Worm (Caenorhabditis elegans) whole organism, young adult: ENCODE measurements around the gene F55G11.1.
A peak's percentile ranks its signal among the peaks of the same experiment; 100 is the strongest.

Experiments used
- B0019.2 ChIP-seq: fragments of 200-800 bp; sonication (Bioruptor generic); conservative IDR thresholded peaks from 2 replicates; pipeline ENCODE4 v1.3.6; 2022; ENCODE audit warnings: missing genetic modification reagents, missing genetic modification characterization, missing compliant biosample characterization
- B0336.3 ChIP-seq: fragments of 200-800 bp; sonication (Bioruptor generic); IDR thresholded peaks from 2 replicates; pipeline ENCODE4 v1.3.6; 2022; ENCODE audit warnings: missing genetic modification characterization, missing compliant biosample characterization
- F39B2.1 ChIP-seq: fragments of 200-800 bp; sonication (Bioruptor generic); IDR thresholded peaks from 2 replicates; pipeline ENCODE4 v1.3.6; 2022; ENCODE audit warnings: missing genetic modification reagents, missing genetic modification characterization, missing compliant biosample characterization
- F52B5.7 ChIP-seq: sonication (generic microtip); optimal IDR thresholded peaks from 2 replicates; lab custom pipeline; 2016; ENCODE audit warnings: mild to moderate bottlenecking, missing genetic modification characterization, missing compliant biosample characterization
- K12H6.12 ChIP-seq: fragments of 200-800 bp; sonication (Bioruptor generic); optimal IDR thresholded peaks from 2 replicates; lab custom pipeline; 2018; ENCODE audit warnings: mild to moderate bottlenecking, missing genetic modification characterization, missing compliant biosample characterization
- ama-1 ChIP-seq, 3 experiments: fragments of 150-350 bp in 1 of 3; sonication (generic microtip) in 2 of 3; optimal IDR thresholded peaks; 2 replicates each; lab custom pipeline; 2014 to 2018; ENCODE audit warnings: missing biosample characterization in 2 of 3, missing genetic modification characterization in 2 of 3, missing genetic modification reagents in 2 of 3
- aptf-2 ChIP-seq: fragments of 200-800 bp; sonication (Bioruptor generic); conservative IDR thresholded peaks from 2 replicates; pipeline ENCODE4 v1.3.6; 2022; ENCODE audit warnings: missing genetic modification reagents, missing genetic modification characterization, missing compliant biosample characterization
- aptf-3 ChIP-seq: fragments of 200-800 bp; sonication (Bioruptor generic); IDR thresholded peaks from 2 replicates; pipeline ENCODE4 v1.3.6; 2022; ENCODE audit warnings: missing genetic modification characterization, missing compliant biosample characterization
- attf-3 ChIP-seq: fragments of 200-800 bp; sonication (Bioruptor generic); conservative IDR thresholded peaks from 2 replicates; pipeline ENCODE4 v1.3.6; 2022; ENCODE audit warnings: missing genetic modification reagents, missing genetic modification characterization, missing compliant biosample characterization
- attf-5 ChIP-seq: fragments of 200-800 bp; sonication (Bioruptor generic); optimal IDR thresholded peaks from 2 replicates; lab custom pipeline; 2018; ENCODE audit warnings: mild to moderate bottlenecking, missing genetic modification characterization, missing compliant biosample characterization
- bed-2 ChIP-seq: fragments of 200-800 bp; sonication (Bioruptor generic); IDR thresholded peaks from 2 replicates; pipeline ENCODE4 v1.3.6; 2022; ENCODE audit warnings: missing genetic modification reagents, missing genetic modification characterization, missing compliant biosample characterization
- cebp-2 ChIP-seq: fragments of 200-800 bp; sonication (Bioruptor generic); IDR thresholded peaks from 2 replicates; pipeline ENCODE4 v1.3.6; 2022; ENCODE audit warnings: missing genetic modification characterization, missing compliant biosample characterization
- ceh-100 ChIP-seq: fragments of 200-800 bp; sonication (Bioruptor generic); IDR thresholded peaks from 2 replicates; pipeline ENCODE4 v1.3.6; 2022; ENCODE audit warnings: missing genetic modification reagents, missing genetic modification characterization, missing compliant biosample characterization
- efl-1 ChIP-seq: fragments of 150-350 bp; optimal IDR thresholded peaks from 2 replicates; lab custom pipeline; 2014; ENCODE audit warnings: missing biosample characterization, missing genetic modification reagents, missing genetic modification characterization
- ekl-4 ChIP-seq: fragments of 200-800 bp; sonication (Bioruptor generic); IDR thresholded peaks from 2 replicates; pipeline ENCODE4 v1.3.6; 2022; ENCODE audit warnings: missing genetic modification reagents, missing genetic modification characterization, missing compliant biosample characterization
- ets-4 ChIP-seq: fragments of 200-800 bp; sonication (Bioruptor generic); optimal IDR thresholded peaks from 2 replicates; lab custom pipeline; 2018; ENCODE audit warnings: mild to moderate bottlenecking, missing genetic modification characterization, missing compliant biosample characterization
- fkh-3 ChIP-seq: sonication (generic microtip); optimal IDR thresholded peaks from 2 replicates; lab custom pipeline; 2016; ENCODE audit warnings: mild to moderate bottlenecking, missing genetic modification characterization, missing compliant biosample characterization
- gei-17 ChIP-seq: fragments of 200-800 bp; sonication (Bioruptor generic); optimal IDR thresholded peaks from 2 replicates; lab custom pipeline; 2018; ENCODE audit warnings: mild to moderate bottlenecking, missing genetic modification characterization, missing compliant biosample characterization
- hlh-26 ChIP-seq: fragments of 200-800 bp; sonication (Bioruptor generic); conservative IDR thresholded peaks from 2 replicates; pipeline ENCODE4 v1.3.6; 2022; ENCODE audit warnings: missing genetic modification reagents, missing genetic modification characterization, missing compliant biosample characterization
- hmg-20 ChIP-seq: fragments of 200-800 bp; sonication (Bioruptor generic); IDR thresholded peaks from 2 replicates; pipeline ENCODE4 v1.3.6; 2022; ENCODE audit warnings: missing genetic modification reagents, missing genetic modification characterization, missing compliant biosample characterization
- lin-40 ChIP-seq: sonication (generic microtip); optimal IDR thresholded peaks from 2 replicates; lab custom pipeline; 2016; ENCODE audit warnings: missing genetic modification characterization, mild to moderate bottlenecking, missing compliant biosample characterization, missing genotype, missing genetic modification reagents
- lsy-27 ChIP-seq: sonication (generic microtip); optimal IDR thresholded peaks from 2 replicates; lab custom pipeline; 2017; ENCODE audit warnings: missing genetic modification characterization, mild to moderate bottlenecking, missing compliant biosample characterization, antibody characterized with exemption, missing genotype, borderline replicate concordance; ENCODE audit not compliant: insufficient read depth
- madf-10 ChIP-seq: sonication (generic microtip); optimal IDR thresholded peaks from 2 replicates; lab custom pipeline; 2016; ENCODE audit warnings: mild to moderate bottlenecking, missing genetic modification characterization, missing compliant biosample characterization
- madf-3 ChIP-seq: fragments of 200-800 bp; sonication (Bioruptor generic); IDR thresholded peaks from 2 replicates; pipeline ENCODE4 v1.3.6; 2022; ENCODE audit warnings: missing genetic modification reagents, missing genetic modification characterization, missing compliant biosample characterization
- madf-6 ChIP-seq: fragments of 200-800 bp; sonication (Bioruptor generic); IDR thresholded peaks from 2 replicates; pipeline ENCODE4 v1.3.6; 2022; ENCODE audit warnings: missing genetic modification reagents, missing genetic modification characterization, missing compliant biosample characterization
- mcd-1 ChIP-seq: fragments of 200-800 bp; sonication (Bioruptor generic); IDR thresholded peaks from 2 replicates; pipeline ENCODE4 v1.3.6; 2022; ENCODE audit warnings: missing genetic modification reagents, missing genetic modification characterization, missing compliant biosample characterization
- mxl-1 ChIP-seq: sonication (generic microtip); optimal IDR thresholded peaks from 2 replicates; lab custom pipeline; 2016; ENCODE audit warnings: missing genetic modification characterization, missing compliant biosample characterization
- nfya-1 ChIP-seq: sonication (generic microtip); optimal IDR thresholded peaks from 2 replicates; lab custom pipeline; 2017; ENCODE audit warnings: antibody characterized with exemption, missing compliant biosample characterization, missing genetic modification characterization, borderline replicate concordance; ENCODE audit not compliant: insufficient read depth
- nhr-80 ChIP-seq: sonication (generic microtip); optimal IDR thresholded peaks from 2 replicates; lab custom pipeline; 2016; ENCODE audit warnings: missing genetic modification characterization, missing compliant biosample characterization
- rec-8 ChIP-seq, 2 experiments: sonication (generic microtip); optimal IDR thresholded peaks; 2 replicates each; lab custom pipeline; 2016; ENCODE audit warnings: mild to moderate bottlenecking in 2 of 2, missing genetic modification characterization in 2 of 2, missing genetic modification reagents in 2 of 2, missing genotype in 2 of 2, missing biosample characterization in 1 of 2, missing compliant biosample characterization in 1 of 2, moderate library complexity in 1 of 2
- snpc-1.1 ChIP-seq: sonication (generic microtip); optimal IDR thresholded peaks from 2 replicates; lab custom pipeline; 2017; ENCODE audit warnings: missing genetic modification characterization, mild to moderate bottlenecking, missing compliant biosample characterization, antibody characterized with exemption, moderate library complexity, missing genotype, missing genetic modification reagents; ENCODE audit not compliant: insufficient read depth
- unc-62 ChIP-seq: fragments of 150-350 bp; optimal IDR thresholded peaks from 2 replicates; lab custom pipeline; 2014; ENCODE audit warnings: missing biosample characterization, missing genetic modification reagents, missing genetic modification characterization
- xnd-1 ChIP-seq: sonication (generic microtip); optimal IDR thresholded peaks from 2 replicates; lab custom pipeline; 2016; ENCODE audit warnings: missing genotype, missing genetic modification reagents, missing genetic modification characterization, missing compliant biosample characterization
- zfh-2 ChIP-seq: fragments of 200-800 bp; sonication (Bioruptor generic); conservative IDR thresholded peaks from 2 replicates; pipeline ENCODE4 v1.3.6; 2022; ENCODE audit warnings: missing genetic modification reagents, missing genetic modification characterization, missing compliant biosample characterization
- ztf-25 ChIP-seq: fragments of 200-800 bp; sonication (Bioruptor generic); IDR thresholded peaks from 2 replicates; pipeline ENCODE4 v1.3.6; 2022; ENCODE audit warnings: missing genetic modification reagents, missing genetic modification characterization, missing compliant biosample characterization
- ztf-3 ChIP-seq: fragments of 200-800 bp; sonication (Bioruptor generic); optimal IDR thresholded peaks from 2 replicates; lab custom pipeline; 2018; ENCODE audit warnings: mild to moderate bottlenecking, missing genetic modification characterization, missing compliant biosample characterization

Gene F55G11.1

DNA sequence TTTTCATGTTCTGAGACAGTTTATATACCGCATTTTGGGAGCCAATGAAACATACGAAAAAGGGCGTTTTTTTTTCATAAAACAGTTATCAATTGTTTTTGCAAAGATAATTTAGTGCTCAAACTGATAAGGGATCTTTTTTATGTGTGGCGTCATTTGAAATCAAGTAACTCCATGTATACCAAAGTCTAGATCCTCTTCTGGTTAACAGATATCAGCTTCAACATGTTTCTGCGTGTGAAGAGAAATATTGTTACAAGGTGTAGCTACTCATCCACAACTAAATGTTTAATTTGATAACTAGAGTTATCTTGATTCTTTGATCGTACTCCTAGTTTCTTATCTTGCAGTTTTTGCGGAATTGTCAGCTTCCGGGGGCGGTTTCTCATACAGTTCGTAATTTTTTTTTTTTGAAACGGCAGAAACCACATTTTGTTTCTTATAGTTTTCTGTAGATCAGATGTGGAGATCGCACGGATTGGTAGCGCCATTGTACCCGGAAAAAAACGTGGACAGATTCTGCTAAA is 25.7 kb upstream of the F55G11.1 start:
- TF ChIP-seq nhr-80 (tag; lab: Kevin White, UChicago) (peak; percentile 59), zfh-2 (no peak)

ce11 chrIV:12969141-12969540 is 22.8 kb upstream of the F55G11.1 start, which contains the start of gene F55G11.2:
Gene F55G11.2, minus strand, starts transcription at chrIV:12969289.
- no peak for TF ChIP-seq B0336.3 (GFP tag; lab: Robert Waterston, UW)
- peak; percentile 55 for TF ChIP-seq nhr-80 (tag; lab: Kevin White, UChicago)
- TF ChIP-seq mcd-1, result no peak
- TF ChIP-seq ama-1 (optimal IDR thresholded peaks at IDR 0.05; lab: Kevin White, UChicago), result no peak
- TF ChIP-seq ama-1 (GFP tag; optimal IDR thresholded peaks at IDR 0.05; lab: Kevin White, UChicago), result no peak
- no peak for TF ChIP-seq snpc-1.1 (tag; lab: Kevin White, UChicago)
- TF ChIP-seq zfh-2, result no peak

ce11 chrIV:12967303-12967702 is 20.9 kb upstream of the F55G11.1 start:
- TF ChIP-seq unc-62 (GFP tag; lab: Kevin White, UChicago) (no peak), K12H6.12 (tag; lab: Kevin White, UChicago) (no peak), ets-4 (no peak), nhr-80 (tag; lab: Kevin White, UChicago) (no peak), nfya-1 (tag; lab: Kevin White, UChicago) (no peak)

- TF ChIP-seq aptf-2 (GFP tag; lab: Robert Waterston, UW), result no peak
- no peak for TF ChIP-seq attf-5 (GFP tag; lab: Kevin White, UChicago)
- TF ChIP-seq madf-3 (GFP tag; lab: Robert Waterston, UW), result no peak
- no peak for TF ChIP-seq K12H6.12 (tag; lab: Kevin White, UChicago)
- TF ChIP-seq madf-10 (tag; lab: Kevin White, UChicago), result no peak
- TF ChIP-seq aptf-3 (GFP tag; lab: Robert Waterston, UW), result no peak
- TF ChIP-seq ceh-100 (GFP tag; lab: Robert Waterston, UW), result no peak
- no peak for TF ChIP-seq ekl-4 (GFP tag; lab: Robert Waterston, UW)
- TF ChIP-seq madf-6 (GFP tag; lab: Robert Waterston, UW), result no peak
- TF ChIP-seq hmg-20 (GFP tag; lab: Robert Waterston, UW), result no peak
- TF ChIP-seq nfya-1 (tag; lab: Kevin White, UChicago), result no peak
These were observed 18.7 kb upstream of the F55G11.1 start, which contains the start of gene dod-22 for ce11 chrIV:12965074-12965473. Gene dod-22, plus strand, starts transcription at chrIV:12965374.

- TF ChIP-seq cebp-2 (GFP tag; lab: Robert Waterston, UW) (no peak), attf-3 (no peak), rec-8 (tag; optimal IDR thresholded peaks at IDR 0.05; lab: Kevin White, UChicago) (no peak), nhr-80 (tag; lab: Kevin White, UChicago) (peak; percentile 5)
- TF ChIP-seq, all 124 proteins: peak for 1
These were observed 18.3 kb upstream of the F55G11.1 start for ce11 chrIV:12964648-12965047.

- TF ChIP-seq rec-8 (tag; optimal IDR thresholded peaks at IDR 0.05; lab: Kevin White, UChicago), result no peak
- peak; percentile 34 for TF ChIP-seq nhr-80 (tag; lab: Kevin White, UChicago)
These were observed 16.2 kb upstream of the F55G11.1 start, which contains the start of gene F55G11.8 for ce11 chrIV:12962564-12962963. Gene F55G11.8, plus strand, starts transcription at chrIV:12962808.

- no peak for TF ChIP-seq lsy-27 (tag; lab: Kevin White, UChicago)
- no peak for TF ChIP-seq gei-17 (GFP tag; lab: Kevin White, UChicago)
- TF ChIP-seq F39B2.1 (GFP tag; lab: Robert Waterston, UW), result no peak
- TF ChIP-seq ets-4, result no peak
- TF ChIP-seq mxl-1 (tag; lab: Kevin White, UChicago), result no peak
- no peak for TF ChIP-seq fkh-3 (tag; lab: Kevin White, UChicago)
- TF ChIP-seq hlh-26 (GFP tag; lab: Robert Waterston, UW), result no peak
- TF ChIP-seq bed-2, result no peak
- no peak for TF ChIP-seq efl-1
- TF ChIP-seq K12H6.12 (tag; lab: Kevin White, UChicago), result no peak
- no peak for TF ChIP-seq lin-40 (tag; lab: Kevin White, UChicago)
- no peak for TF ChIP-seq ztf-3
- TF ChIP-seq ztf-25, result no peak
- TF ChIP-seq xnd-1 (tag; lab: Kevin White, UChicago), result no peak
- TF ChIP-seq B0019.2 (GFP tag; lab: Robert Waterston, UW), result no peak
- no peak for TF ChIP-seq F52B5.7 (tag; lab: Kevin White, UChicago)
These were observed 13.7 kb upstream of the F55G11.1 start, which contains the start of gene F55G11.7 for ce11 chrIV:12960136-12960535. Gene F55G11.7, plus strand, starts transcription at chrIV:12960436.
